Worm (Caenorhabditis elegans): Measurements from ENCODE around the gene sss-1.

sss-1 gene

DNA sequence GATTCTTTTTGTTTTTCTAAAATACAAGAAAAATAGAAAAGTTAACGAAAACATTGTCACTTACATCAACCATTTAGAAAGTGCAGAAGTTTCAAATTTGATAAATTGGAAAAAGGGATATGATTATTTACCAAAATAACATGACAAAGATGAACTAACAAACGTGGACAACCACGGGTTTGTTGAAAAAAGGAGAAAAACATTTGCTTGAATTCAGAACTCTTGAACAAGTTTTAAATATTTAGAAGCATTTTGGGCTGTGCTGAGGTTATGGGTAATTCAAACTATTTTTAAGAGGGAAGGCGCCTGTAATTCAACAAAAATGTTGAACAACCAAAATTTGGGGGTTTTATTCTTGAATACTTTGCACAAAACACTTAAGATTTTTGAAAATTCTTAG, 3.7 kb downstream of the sss-1 start, which contains the start of gene ttbk-3:
Gene ttbk-3, minus strand, starts transcription at position 101 of the 400 bp plus-strand sequence.
- TF ChIP-seq ceh-45 (GFP tag; IDR thresholded peaks at IDR 0.05) (no peak), pat-9 (tag; optimal IDR thresholded peaks at IDR 0.05) (no peak), tbx-7 (tag; optimal IDR thresholded peaks at IDR 0.05) (no peak), mec-3 (tag; optimal IDR thresholded peaks at IDR 0.05; ENCODE audit: borderline replicate concordance) (no peak), nfya-1 (tag; optimal IDR thresholded peaks at IDR 0.05) (no peak), ceh-22 (tag; optimal IDR thresholded peaks at IDR 0.05) (no peak), lim-6 (tag; optimal IDR thresholded peaks at IDR 0.05) (no peak)

ce11 chrIV:9884257-9884656, 9.3 kb downstream of the sss-1 start, which contains the start of the genes prp-18 and mccc-1:
prp-18 (minus strand) TSS chrIV:9884383.
mccc-1 (plus strand) TSS chrIV:9884570.
- TF ChIP-seq gmeb-2 (tag; optimal IDR thresholded peaks at IDR 0.05) (no peak), ceh-9 (tag; optimal IDR thresholded peaks at IDR 0.05) (no peak), elt-2 (tag; optimal IDR thresholded peaks at IDR 0.05) (no peak), dve-1 (tag; optimal IDR thresholded peaks at IDR 0.05) (peak; percentile 2), ceh-31 (tag; optimal IDR thresholded peaks at IDR 0.05) (peak; percentile 44), ceh-14 (tag; optimal IDR thresholded peaks at IDR 0.05) (no peak), hlh-6 (tag; optimal IDR thresholded peaks at IDR 0.05) (no peak), hlh-30 (tag; optimal IDR thresholded peaks at IDR 0.05; ENCODE audit: insufficient read depth) (no peak), T23F11.4 (GFP tag; optimal IDR thresholded peaks at IDR 0.05) (no peak), ceh-48 (tag; optimal IDR thresholded peaks at IDR 0.05) (no peak), dmd-4 (tag; optimal IDR thresholded peaks at IDR 0.05; ENCODE audit: borderline replicate concordance) (no peak), odd-2 (tag; optimal IDR thresholded peaks at IDR 0.05) (no peak), nfya-1 (tag; optimal IDR thresholded peaks at IDR 0.05) (peak; percentile 16), C38D4.7 (GFP tag; optimal IDR thresholded peaks at IDR 0.05) (no peak), ceh-22 (tag; optimal IDR thresholded peaks at IDR 0.05) (no peak), npax-4 (tag; optimal IDR thresholded peaks at IDR 0.05) (no peak), ama-1 (optimal IDR thresholded peaks at IDR 0.05) (no peak), ceh-2 (tag; optimal IDR thresholded peaks at IDR 0.05) (no peak), eyg-1 (tag; optimal IDR thresholded peaks at IDR 0.05) (no peak), ceh-6 (GFP tag; optimal IDR thresholded peaks at IDR 0.05) (no peak), unc-42 (tag; optimal IDR thresholded peaks at IDR 0.05) (peak; percentile 86), unc-55 (GFP tag; optimal IDR thresholded peaks at IDR 0.05) (peak; percentile 28), sox-4 (tag; optimal IDR thresholded peaks at IDR 0.05) (no peak), C08G9.2 (tag; optimal IDR thresholded peaks at IDR 0.05) (no peak)

- TF ChIP-seq pros-1 (tag; optimal IDR thresholded peaks at IDR 0.05), result no peak
- TF ChIP-seq lin-11 (tag; optimal IDR thresholded peaks at IDR 0.05), result no peak
- TF ChIP-seq nfya-1 (tag; optimal IDR thresholded peaks at IDR 0.05), result no peak
- no peak for TF ChIP-seq ref-2 (tag; optimal IDR thresholded peaks at IDR 0.05)
- no peak for TF ChIP-seq gmeb-2 (tag; optimal IDR thresholded peaks at IDR 0.05)
- no peak for TF ChIP-seq syd-9 (tag; optimal IDR thresholded peaks at IDR 0.05)
These were observed 14.6 kb downstream of the sss-1 start, which contains the start of gene nhr-4 for ce11 chrIV:9878893-9879379. nhr-4 (plus strand) TSS chrIV:9879329.

ce11 chrIV:9875646-9876045, 17.9 kb downstream of the sss-1 start:
- TF ChIP-seq fkh-6 (tag; optimal IDR thresholded peaks at IDR 0.05) (no peak), C38D4.7 (GFP tag; optimal IDR thresholded peaks at IDR 0.05) (no peak), ama-1 (optimal IDR thresholded peaks at IDR 0.05) (no peak), ceh-19 (GFP tag; optimal IDR thresholded peaks at IDR 0.05) (no peak), tbx-7 (tag; optimal IDR thresholded peaks at IDR 0.05) (no peak), ceh-18 (tag; optimal IDR thresholded peaks at IDR 0.05) (no peak)
